Worm (Caenorhabditis elegans) whole organism, dauer: ENCODE measurements around the gene F23H12.7.

Experiments
- unc-62 ChIP-seq: sonication (generic microtip); optimal IDR thresholded peaks from 2 replicates; lab custom pipeline; 2017; ENCODE audit warnings: missing biosample characterization, missing genetic modification reagents, missing genetic modification characterization

F23H12.7 gene

ce11 chrV:12371386-12371785, at the start of gene F23H12.7:
Gene F23H12.7 (plus strand): TSS chrV:12371686.
- no peak for TF ChIP-seq unc-62 (GFP tag; lab: Kevin White, UChicago)

DNA sequence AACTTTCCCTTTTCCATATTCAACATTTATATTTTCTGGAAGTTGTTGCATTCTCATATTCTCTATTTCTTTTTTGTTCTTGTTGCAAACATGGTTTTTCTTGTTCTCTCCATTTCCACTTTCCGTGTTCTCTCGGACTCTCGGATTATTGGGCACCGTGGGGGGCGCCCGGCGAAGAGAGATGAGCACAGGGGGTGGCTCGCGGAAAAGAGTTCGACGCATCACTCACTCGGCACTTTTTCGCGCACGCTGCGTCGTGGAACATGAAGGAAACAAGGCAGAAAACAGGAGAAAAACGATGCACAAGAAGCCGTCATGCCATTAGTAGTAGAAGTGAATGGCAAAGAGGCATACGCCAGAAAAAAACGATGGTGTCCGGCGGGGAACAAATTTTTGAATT, 44.8 kb upstream of the F23H12.7 start:
- TF ChIP-seq unc-62 (GFP tag; lab: Kevin White, UChicago), result no peak

DNA sequence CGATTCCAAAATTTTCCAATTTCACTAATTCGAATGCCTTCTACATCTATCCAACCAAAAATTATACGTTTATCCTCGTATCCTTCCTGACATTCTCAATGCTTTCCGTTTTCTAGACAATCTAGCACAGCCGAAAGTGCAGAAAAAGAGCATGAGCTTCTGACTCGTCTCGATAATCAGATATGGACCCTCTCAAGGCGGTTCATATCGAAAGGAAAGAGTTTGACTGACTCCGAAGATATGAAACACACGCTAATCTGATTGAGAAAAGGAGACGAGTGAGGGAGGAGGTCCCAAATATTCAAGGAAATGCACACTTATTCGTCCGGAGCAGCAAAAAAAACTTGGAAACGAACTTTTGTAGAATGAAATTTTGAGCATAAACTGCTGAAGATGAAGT, 42.3 kb upstream of the F23H12.7 start:
- no peak for TF ChIP-seq unc-62 (GFP tag; lab: Kevin White, UChicago)

DNA sequence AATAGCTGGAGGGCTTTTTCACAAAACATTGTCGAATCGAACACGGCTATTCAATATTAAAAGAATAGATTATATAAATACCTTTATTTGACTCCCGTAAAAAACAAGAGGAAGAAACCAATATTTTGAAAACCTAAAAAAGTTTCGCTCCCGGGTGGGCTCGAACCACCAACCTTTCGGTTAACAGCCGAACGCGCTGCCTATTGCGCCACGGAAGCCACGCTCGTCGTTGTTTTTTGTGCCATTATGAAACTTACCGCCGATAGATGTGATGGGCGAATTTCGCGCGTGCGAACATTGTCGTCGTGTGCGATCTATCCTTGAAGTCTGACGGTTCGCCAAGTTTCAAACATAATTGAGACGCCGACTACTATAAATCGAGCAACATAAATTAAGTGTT, 39.7 kb upstream of the F23H12.7 start:
- TF ChIP-seq unc-62 (GFP tag; lab: Kevin White, UChicago), result no peak

DNA sequence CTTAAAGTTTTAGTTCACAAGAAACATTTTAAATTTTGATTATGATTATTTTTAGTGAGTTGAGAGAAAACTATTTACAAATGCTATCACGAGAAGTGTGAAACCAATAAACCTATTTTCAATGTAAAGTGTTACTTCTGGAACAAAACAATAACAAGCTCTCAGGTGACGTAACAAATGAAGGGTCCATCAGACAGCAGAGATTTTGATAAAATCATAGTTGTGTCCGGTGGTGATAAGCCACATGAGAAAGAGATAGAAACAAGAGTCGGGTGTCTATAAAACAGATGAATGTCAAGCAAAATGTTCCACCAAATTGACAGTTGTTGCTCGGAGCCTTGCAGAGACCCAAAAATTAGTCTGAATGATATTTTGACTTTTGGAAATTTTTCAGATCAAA, 37.1 kb upstream of the F23H12.7 start:
- no peak for TF ChIP-seq unc-62 (GFP tag; lab: Kevin White, UChicago)

ce11 chrV:12337894-12338293, 33.6 kb upstream of the F23H12.7 start, which contains the start of gene twk-13:
Gene twk-13 (minus strand): TSS chrV:12337994.
- TF ChIP-seq unc-62 (GFP tag; lab: Kevin White, UChicago), result no peak

DNA sequence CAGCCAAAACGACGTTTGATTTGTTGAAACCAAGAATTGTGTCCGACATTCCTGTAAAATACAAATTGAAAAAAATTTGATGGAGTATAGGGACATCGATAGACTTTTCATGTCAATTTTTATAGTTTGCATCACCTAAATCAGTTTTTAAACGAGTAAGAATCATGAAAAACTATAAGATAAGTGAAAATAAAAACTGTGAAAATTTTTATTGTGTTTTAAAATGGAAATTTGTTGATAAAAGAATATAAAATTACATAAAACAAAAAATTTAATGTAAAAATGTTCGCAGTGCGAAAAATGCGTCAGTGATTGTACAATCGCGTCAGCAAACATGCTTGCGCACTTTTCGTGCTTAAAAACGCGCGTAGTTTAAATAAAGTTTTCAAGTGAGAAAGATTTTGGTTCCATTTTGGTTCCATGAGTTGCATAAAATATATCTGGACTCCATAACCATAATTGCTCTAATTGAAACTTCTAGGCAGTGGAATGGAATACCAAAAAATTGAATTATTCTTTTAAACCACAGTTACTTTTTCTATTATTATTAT, 28.0 kb upstream of the F23H12.7 start, which contains the start of gene tomm-20:
tomm-20 (minus strand) TSS at position 51 of the 551 bp plus-strand sequence.
- no peak for TF ChIP-seq unc-62 (GFP tag; lab: Kevin White, UChicago)

DNA sequence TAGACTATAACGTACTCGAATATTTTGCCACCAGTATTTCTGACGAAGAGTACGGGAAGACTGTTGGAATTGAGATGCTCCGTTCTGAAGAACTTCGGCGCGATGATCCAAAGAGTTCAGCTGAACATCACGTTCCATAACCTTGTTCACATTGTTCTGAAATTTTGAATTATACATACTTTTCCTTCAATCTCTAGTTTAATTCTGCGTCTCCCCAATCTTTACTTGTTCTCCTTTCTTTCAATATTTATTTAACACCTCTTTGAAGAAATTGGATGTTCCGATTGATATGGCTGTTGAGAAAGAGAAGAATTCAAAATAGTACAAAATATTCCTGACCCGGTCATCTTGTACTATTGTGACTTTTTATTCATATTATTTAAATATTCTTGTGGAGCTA, 26.6 kb upstream of the F23H12.7 start, which contains the start of gene F23H12.3:
F23H12.3 (plus strand) TSS at position 301 of the 400 bp plus-strand sequence.
- no peak for TF ChIP-seq unc-62 (GFP tag; lab: Kevin White, UChicago)

DNA sequence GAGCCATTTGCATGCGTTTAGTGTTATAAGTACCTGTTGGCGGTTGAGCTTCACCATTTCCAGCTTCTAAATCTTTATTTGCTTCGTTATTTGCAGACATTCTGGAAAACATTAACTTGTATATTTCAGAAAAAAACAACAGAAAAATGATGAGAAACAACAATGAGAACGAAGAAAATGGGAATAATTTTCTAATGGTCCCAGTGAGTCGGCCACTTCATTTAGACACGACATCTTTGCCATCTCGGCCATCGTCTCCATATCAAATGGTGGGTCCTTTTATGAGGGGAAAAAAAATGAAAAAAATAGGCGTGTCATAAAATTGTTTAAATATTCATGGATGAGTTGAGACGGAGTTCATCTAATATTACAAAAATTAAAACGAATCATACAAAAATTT, 25.7 kb upstream of the F23H12.7 start, which contains the start of gene snb-2:
snb-2 (minus strand) TSS at position 101 of the 400 bp plus-strand sequence.
- no peak for TF ChIP-seq unc-62 (GFP tag; lab: Kevin White, UChicago)

- TF ChIP-seq unc-62 (GFP tag; lab: Kevin White, UChicago), result no peak
These were observed 23.6 kb upstream of the F23H12.7 start for ce11 chrV:12347854-12348253.

DNA sequence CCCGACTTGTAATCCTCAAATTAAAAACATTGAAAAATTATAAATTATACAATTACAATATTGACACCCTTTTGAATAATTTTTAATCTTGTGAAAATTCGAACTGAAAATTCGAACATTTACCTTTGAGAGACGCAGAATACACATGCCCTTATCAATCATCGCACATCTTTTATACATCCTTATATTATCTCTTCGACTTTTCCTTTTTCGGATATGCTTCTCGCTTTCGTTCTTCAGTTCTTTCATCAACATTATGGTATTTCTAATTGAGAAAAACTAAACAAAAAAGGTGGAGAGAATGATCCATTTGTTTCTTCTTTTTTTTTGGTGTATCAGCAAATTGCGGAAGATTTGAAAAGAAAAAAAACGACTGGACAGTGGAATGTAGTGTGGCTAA, 22.1 kb upstream of the F23H12.7 start:
- no peak for TF ChIP-seq unc-62 (GFP tag; lab: Kevin White, UChicago)

ce11 chrV:12351842-12352241, 19.6 kb upstream of the F23H12.7 start:
- no peak for TF ChIP-seq unc-62 (GFP tag; lab: Kevin White, UChicago)

ce11 chrV:12352445-12352844, 19.0 kb upstream of the F23H12.7 start, which contains the start of gene sqt-3:
Gene sqt-3 (plus strand): TSS chrV:12352745.
- TF ChIP-seq unc-62 (GFP tag; lab: Kevin White, UChicago), result no peak

DNA sequence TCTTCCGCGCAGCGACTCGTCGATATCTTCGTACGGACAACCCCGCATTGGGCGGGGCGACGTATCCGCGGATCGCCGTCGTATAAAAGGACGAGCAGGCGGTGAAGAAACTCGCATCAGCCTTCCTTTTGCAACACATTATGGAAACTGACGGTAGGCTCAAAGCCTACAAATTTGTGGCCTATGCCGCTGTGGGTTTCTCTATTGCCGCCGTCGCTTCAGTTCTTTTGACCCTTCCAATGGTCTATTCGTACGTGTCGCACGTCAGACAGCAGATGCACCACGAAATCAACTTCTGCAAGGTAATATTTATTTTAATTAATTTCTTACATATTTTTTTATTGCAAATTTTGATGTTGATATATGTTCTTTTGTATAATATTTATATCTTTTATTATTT, 18.6 kb upstream of the F23H12.7 start:
- no peak for TF ChIP-seq unc-62 (GFP tag; lab: Kevin White, UChicago)

DNA sequence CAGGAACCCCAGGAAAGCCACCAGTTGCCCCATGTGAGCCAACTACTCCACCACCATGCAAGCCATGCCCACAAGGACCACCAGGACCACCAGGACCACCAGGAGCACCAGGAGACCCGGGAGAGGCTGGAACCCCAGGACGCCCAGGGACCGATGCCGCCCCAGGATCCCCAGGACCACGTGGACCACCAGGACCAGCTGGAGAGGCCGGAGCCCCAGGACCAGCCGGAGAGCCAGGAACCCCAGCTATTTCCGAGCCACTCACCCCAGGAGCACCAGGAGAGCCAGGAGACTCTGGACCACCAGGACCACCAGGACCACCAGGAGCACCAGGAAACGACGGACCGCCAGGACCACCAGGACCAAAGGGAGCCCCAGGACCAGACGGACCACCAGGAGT, 18.0 kb upstream of the F23H12.7 start:
- no peak for TF ChIP-seq unc-62 (GFP tag; lab: Kevin White, UChicago)

ce11 chrV:12354193-12354830, 17.2 kb upstream of the F23H12.7 start:
- no peak for TF ChIP-seq unc-62 (GFP tag; lab: Kevin White, UChicago)

DNA sequence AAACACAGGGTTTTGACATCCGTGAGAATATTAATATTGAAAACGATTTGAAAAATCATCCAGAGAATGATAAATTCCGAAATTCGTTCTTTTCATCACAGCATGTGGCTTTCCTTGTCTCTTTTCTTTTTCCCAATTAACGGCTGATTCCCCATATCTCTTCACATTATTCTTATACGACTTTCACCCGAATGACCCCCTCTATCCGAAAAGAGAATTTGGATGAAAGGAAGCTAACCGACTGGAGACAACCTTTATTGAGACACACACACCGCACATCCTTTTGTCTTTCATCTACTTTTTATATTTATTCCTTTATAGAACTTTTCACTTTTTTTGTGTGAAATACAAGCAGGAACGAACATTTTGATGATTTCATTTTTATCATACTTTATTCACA, 13.9 kb upstream of the F23H12.7 start:
- no peak for TF ChIP-seq unc-62 (GFP tag; lab: Kevin White, UChicago)
